Fruit fly (Drosophila melanogaster): Measurements from ENCODE around the gene sls.

The sls gene

DNA sequence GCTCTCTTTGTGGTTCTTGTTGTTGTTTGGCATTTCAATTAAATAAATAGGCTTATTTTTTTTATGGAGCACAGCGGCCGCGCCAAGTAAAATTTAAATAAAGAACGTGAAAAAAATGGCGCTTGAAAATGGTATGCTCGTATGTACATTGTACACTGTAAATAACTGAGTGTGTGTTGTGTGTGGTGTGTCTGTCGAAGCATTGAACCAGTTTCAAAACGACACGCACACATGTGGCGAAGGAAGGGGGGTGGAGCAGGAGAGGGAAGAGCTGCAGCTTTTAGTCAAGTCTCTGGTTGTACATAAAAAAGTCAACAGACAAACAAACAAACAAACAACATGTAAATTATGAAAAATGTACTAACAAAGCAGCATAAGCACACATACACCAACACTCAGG, 110.7 kb downstream of the sls start (continued):
- TF ChIP-seq pan (optimal IDR thresholded peaks at IDR 0.05), result no peak
- TF ChIP-seq pan (GFP tag; optimal IDR thresholded peaks at IDR 0.05 in 1 of 2, IDR thresholded peaks at IDR 0.05 in 1 of 2), result no peak
- TF ChIP-seq CG11085 (GFP tag; IDR thresholded peaks at IDR 0.05), result no peak
- TF ChIP-seq CG8290 (GFP tag; optimal IDR thresholded peaks at IDR 0.05), result no peak
- peak in 1 of 2 experiments; percentile 43 for TF ChIP-seq CG8290 (tag; optimal IDR thresholded peaks at IDR 0.05)
- TF ChIP-seq CG12391 (tag; optimal IDR thresholded peaks at IDR 0.05), result no peak
- TF ChIP-seq CG17385 (GFP tag; optimal IDR thresholded peaks at IDR 0.05), result peak; percentile 17
- no peak for TF ChIP-seq CG2116 (GFP tag; optimal IDR thresholded peaks at IDR 0.05)
- no peak for TF ChIP-seq Bteb2 (GFP tag; optimal IDR thresholded peaks at IDR 0.05)
- no peak for TF ChIP-seq run (tag; optimal IDR thresholded peaks at IDR 0.05)
- no peak for TF ChIP-seq Dbx (GFP tag; IDR thresholded peaks at IDR 0.05)
- TF ChIP-seq bbx (GFP tag; IDR thresholded peaks at IDR 0.05; ENCODE audit: partially characterized antibody), result no peak
- TF ChIP-seq D (optimal IDR thresholded peaks at IDR 0.05), result no peak
- no peak for TF ChIP-seq D (GFP tag; optimal IDR thresholded peaks at IDR 0.05)
- TF ChIP-seq sens (GFP tag), result peak; percentile 18
- peak; percentile 16 for TF ChIP-seq nau (GFP tag; optimal IDR thresholded peaks at IDR 0.05)
- no peak for TF ChIP-seq E2f1 (GFP tag; IDR thresholded peaks at IDR 0.05)
- no peak for TF ChIP-seq CG14710 (tag; optimal IDR thresholded peaks at IDR 0.05)
- no peak for TF ChIP-seq ac (GFP tag; optimal IDR thresholded peaks at IDR 0.05)
- TF ChIP-seq CG10565 (GFP tag; optimal IDR thresholded peaks at IDR 0.05), result no peak
- TF ChIP-seq fu2 (GFP tag; optimal IDR thresholded peaks at IDR 0.05), result no peak
- no peak for TF ChIP-seq CG13123 (GFP tag; optimal IDR thresholded peaks at IDR 0.05)
- no peak for TF ChIP-seq CG4707 (GFP tag; optimal IDR thresholded peaks at IDR 0.05)
- TF ChIP-seq CG12659 (GFP tag; optimal IDR thresholded peaks at IDR 0.05), result no peak
- peak; percentile 18 for TF ChIP-seq HHEX (GFP tag; optimal IDR thresholded peaks at IDR 0.05)
- TF ChIP-seq Mrtf (GFP tag; IDR thresholded peaks at IDR 0.05), result no peak
- TF ChIP-seq chm (GFP tag; IDR thresholded peaks at IDR 0.05), result no peak
- TF ChIP-seq zen (tag; optimal IDR thresholded peaks at IDR 0.05), result no peak
- TF ChIP-seq emc (GFP tag; optimal IDR thresholded peaks at IDR 0.05), result no peak
- no peak for TF ChIP-seq NK7.1 (GFP tag; optimal IDR thresholded peaks at IDR 0.05)
- no peak for TF ChIP-seq lilli (GFP tag; optimal IDR thresholded peaks at IDR 0.05)
- TF ChIP-seq nerfin-2 (GFP tag; IDR thresholded peaks at IDR 0.05; ENCODE audit: partially characterized antibody), result no peak
- peak; percentile 19 for TF ChIP-seq CG2875 (GFP tag; optimal IDR thresholded peaks at IDR 0.05)
- TF ChIP-seq Gug (GFP tag; IDR thresholded peaks at IDR 0.05), result no peak
- no peak for TF ChIP-seq ap (GFP tag; IDR thresholded peaks at IDR 0.05)
- no peak for TF ChIP-seq Dip2 (GFP tag; IDR thresholded peaks at IDR 0.05)
- TF ChIP-seq CG1024 (GFP tag; IDR thresholded peaks at IDR 0.05), result no peak
- no peak for TF ChIP-seq CG8281 (tag; optimal IDR thresholded peaks at IDR 0.05)
- TF ChIP-seq CG31441 (GFP tag; IDR thresholded peaks at IDR 0.05), result no peak
- TF ChIP-seq CG16863 (GFP tag; optimal IDR thresholded peaks at IDR 0.05), result peak; percentile 22
- TF ChIP-seq cg (GFP tag; optimal IDR thresholded peaks at IDR 0.05), result no peak
- no peak for TF ChIP-seq ato (GFP tag; IDR thresholded peaks at IDR 0.05; ENCODE audit: partially characterized antibody)
- TF ChIP-seq Dp (GFP tag; optimal IDR thresholded peaks at IDR 0.05), result no peak
- TF ChIP-seq Aef1 (GFP tag; IDR thresholded peaks at IDR 0.05), result no peak
- no peak for TF ChIP-seq CG10979 (tag; optimal IDR thresholded peaks at IDR 0.05)
- peak; percentile 29 for TF ChIP-seq CG6813 (GFP tag; optimal IDR thresholded peaks at IDR 0.05)
- TF ChIP-seq CG12769 (tag; optimal IDR thresholded peaks at IDR 0.05), result peak; percentile 23
- no peak for TF ChIP-seq dm (GFP tag; optimal IDR thresholded peaks at IDR 0.05)
- TF ChIP-seq CG33557 (GFP tag; optimal IDR thresholded peaks at IDR 0.05), result no peak
- TF ChIP-seq Sry-β (GFP tag; optimal IDR thresholded peaks at IDR 0.05), result no peak
- TF ChIP-seq Spps (tag; optimal IDR thresholded peaks at IDR 0.05), result no peak
- no peak for TF ChIP-seq bsh (GFP tag; optimal IDR thresholded peaks at IDR 0.05)
